Worm (Caenorhabditis elegans) whole organism, L4 larva: ENCODE data around the gene F59E11.5.

Experiments used
- F10B5.3 ChIP-seq: sonication (generic microtip); optimal IDR thresholded peaks from 2 replicates; lab custom pipeline; 2016; ENCODE audit warnings: mild to moderate bottlenecking, missing genetic modification characterization, missing compliant biosample characterization
- ama-1 ChIP-seq: fragments of 150-350 bp; optimal IDR thresholded peaks from 2 replicates; lab custom pipeline; 2014; ENCODE audit warnings: inconsistent platforms, mixed read lengths
- fkh-10 ChIP-seq: fragments of 150-350 bp; optimal IDR thresholded peaks from 2 replicates; lab custom pipeline; 2014; ENCODE audit warnings: missing biosample characterization, missing genetic modification reagents, missing genetic modification characterization
- mep-1 ChIP-seq: fragments of 150-350 bp; sonication (generic microtip); optimal IDR thresholded peaks from 3 replicates; lab custom pipeline; 2014; ENCODE audit warnings: missing biosample characterization, missing genetic modification characterization
- nhr-10 ChIP-seq: fragments of 150-350 bp; optimal IDR thresholded peaks from 2 replicates; lab custom pipeline; 2014; ENCODE audit warnings: missing biosample characterization, missing genetic modification characterization
- php-3 ChIP-seq: fragments of 200-800 bp; sonication (Bioruptor generic); IDR thresholded peaks from 2 replicates; pipeline ENCODE4 v1.3.6; 2022; ENCODE audit warnings: missing genetic modification reagents, missing genetic modification characterization, missing compliant biosample characterization
- skn-1 ChIP-seq: fragments of 150-350 bp; optimal IDR thresholded peaks from 2 replicates; lab custom pipeline; 2014; ENCODE audit warnings: missing biosample characterization, missing genetic modification characterization
- unc-62 ChIP-seq, 3 experiments: fragments of 150-350 bp in 1 of 3; sonication (generic microtip); optimal IDR thresholded peaks in 2 of 3; peaks in 1 of 3; 1 replicate in 1 of 3; 2 replicates in 2 of 3; lab custom pipeline; 2014 to 2017; ENCODE audit warnings: missing biosample characterization in 3 of 3, missing genetic modification characterization in 3 of 3, missing genetic modification reagents in 3 of 3, missing genotype in 1 of 3
- zfp-3 ChIP-seq: fragments of 200-800 bp; sonication (Bioruptor generic); conservative IDR thresholded peaks from 2 replicates; pipeline ENCODE4 v1.3.6; 2022; ENCODE audit warnings: missing genetic modification reagents, missing genetic modification characterization, missing compliant biosample characterization

DNA sequence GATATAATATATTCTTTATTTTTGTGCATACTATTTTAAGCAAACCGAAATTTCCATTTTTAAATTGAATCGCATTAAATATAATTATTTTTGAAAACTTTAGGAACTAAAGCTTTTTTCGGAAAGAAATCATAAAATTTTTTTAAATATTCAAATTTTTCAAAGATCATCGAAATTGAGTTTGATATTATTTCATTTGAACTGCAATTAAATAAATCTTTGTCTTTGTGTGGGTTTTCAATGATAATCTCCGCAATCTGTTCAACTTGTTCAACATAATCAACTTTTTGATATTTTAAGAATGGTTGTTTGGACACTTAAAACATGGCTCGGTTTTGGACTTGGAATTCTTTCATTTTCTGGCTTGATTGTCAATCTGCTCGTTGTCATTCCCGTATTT lies 14.3 kb downstream of the F59E11.5 start, which contains the start of gene srx-2:
- TF ChIP-seq nhr-10 (tag; lab: Kevin White, UChicago) (no peak), ama-1 (lab: Kevin White, UChicago) (no peak), zfp-3 (GFP tag; lab: Robert Waterston, UW) (no peak), F10B5.3 (no peak), skn-1 (no peak), unc-62 (GFP tag; optimal IDR thresholded peaks at IDR 0.05 in 1 of 2; lab: Kevin White, UChicago) (no peak), unc-62 (tag; optimal IDR thresholded peaks at IDR 0.05; lab: Kevin White, UChicago) (no peak), fkh-10 (GFP tag; lab: Kevin White, UChicago) (no peak), mep-1 (tag; lab: Kevin White, UChicago) (no peak), php-3 (GFP tag; lab: Robert Waterston, UW) (no peak)
